Worm (Caenorhabditis elegans) whole organism, L2 larva: Measurements from ENCODE around the gene C10G8.4.
A peak's percentile ranks its signal among the peaks of the same experiment; 100 is the strongest.

Experiments
- alr-1 ChIP-seq: fragments of 150-350 bp; optimal IDR thresholded peaks from 2 replicates; lab custom pipeline; 2014; ENCODE audit warnings: missing biosample characterization, missing genetic modification characterization
- aly-2 ChIP-seq: fragments of 150-350 bp; optimal IDR thresholded peaks from 2 replicates; lab custom pipeline; 2014; ENCODE audit warnings: missing biosample characterization, missing genetic modification characterization
- blmp-1 ChIP-seq: sonication (generic microtip); optimal IDR thresholded peaks from 2 replicates; lab custom pipeline; 2017; ENCODE audit warnings: missing genetic modification characterization, mild to moderate bottlenecking, missing compliant biosample characterization, antibody characterized with exemption, moderate library complexity; ENCODE audit not compliant: insufficient read depth
- ceh-82 ChIP-seq: fragments of 150-350 bp; optimal IDR thresholded peaks from 2 replicates; lab custom pipeline; 2014; ENCODE audit warnings: missing biosample characterization, missing genetic modification characterization
- lin-11 ChIP-seq: fragments of 150-350 bp; sonication (generic microtip); optimal IDR thresholded peaks from 2 replicates; lab custom pipeline; 2014; ENCODE audit warnings: missing biosample characterization, missing genetic modification characterization, inconsistent platforms, mixed read lengths
- lin-39 ChIP-seq: fragments of 150-350 bp; optimal IDR thresholded peaks from 2 replicates; lab custom pipeline; 2014; ENCODE audit warnings: missing biosample characterization, missing genetic modification reagents, missing genetic modification characterization
- mab-5 ChIP-seq: fragments of 150-350 bp; optimal IDR thresholded peaks from 2 replicates; lab custom pipeline; 2014; ENCODE audit warnings: missing biosample characterization, missing genetic modification characterization
- mbf-1 ChIP-seq: sonication (generic microtip); optimal IDR thresholded peaks from 2 replicates; lab custom pipeline; 2017; ENCODE audit warnings: missing biosample characterization, missing genetic modification characterization
- nhr-21 ChIP-seq: fragments of 150-350 bp; optimal IDR thresholded peaks from 2 replicates; lab custom pipeline; 2014; ENCODE audit warnings: missing biosample characterization, missing genetic modification characterization
- ztf-11 ChIP-seq: sonication (generic microtip); optimal IDR thresholded peaks from 2 replicates; lab custom pipeline; 2017; ENCODE audit warnings: missing biosample characterization, missing genetic modification characterization

- TF ChIP-seq alr-1 (tag; lab: Kevin White, UChicago) (no peak), blmp-1 (tag; lab: Kevin White, UChicago) (no peak), nhr-21 (peak; percentile 28), ztf-11 (tag; lab: Kevin White, UChicago) (no peak), aly-2 (no peak), mbf-1 (tag; lab: Kevin White, UChicago) (no peak), lin-11 (tag; lab: Kevin White, UChicago) (no peak), lin-39 (tag; lab: Kevin White, UChicago) (no peak), mab-5 (tag; lab: Kevin White, UChicago) (no peak), ceh-82 (tag; lab: Kevin White, UChicago) (no peak)
These were observed 39.1 kb upstream of the C10G8.4 start for ce11 chrV:5272619-5273074.
